Worm (Caenorhabditis elegans) whole organism, L2 larva: Measurements from ENCODE around the gene sqv-2.

Source experiments
- C34F6.9 ChIP-seq: fragments of 150-350 bp; optimal IDR thresholded peaks from 2 replicates; lab custom pipeline; 2014; ENCODE audit warnings: missing biosample characterization, missing genetic modification characterization
- F13H6.1 ChIP-seq: sonication (generic microtip); optimal IDR thresholded peaks from 2 replicates; lab custom pipeline; 2016; ENCODE audit warnings: missing genetic modification characterization, missing compliant biosample characterization
- R02D3.7 ChIP-seq: fragments of 150-350 bp; optimal IDR thresholded peaks from 2 replicates; lab custom pipeline; 2014; ENCODE audit warnings: missing biosample characterization, missing genetic modification characterization
- Y55F3AM.14 ChIP-seq: fragments of 200-800 bp; sonication (Bioruptor generic); optimal IDR thresholded peaks from 2 replicates; lab custom pipeline; 2018; ENCODE audit warnings: mild to moderate bottlenecking, missing genetic modification characterization, missing compliant biosample characterization
- aly-2 ChIP-seq: fragments of 150-350 bp; optimal IDR thresholded peaks from 2 replicates; lab custom pipeline; 2014; ENCODE audit warnings: missing biosample characterization, missing genetic modification characterization
- blmp-1 ChIP-seq: sonication (generic microtip); optimal IDR thresholded peaks from 2 replicates; lab custom pipeline; 2017; ENCODE audit warnings: missing genetic modification characterization, mild to moderate bottlenecking, missing compliant biosample characterization, antibody characterized with exemption, moderate library complexity; ENCODE audit not compliant: insufficient read depth
- ceh-16 ChIP-seq: fragments of 150-350 bp; optimal IDR thresholded peaks from 2 replicates; lab custom pipeline; 2014; ENCODE audit warnings: missing biosample characterization, missing genetic modification characterization
- crh-2 ChIP-seq: sonication (generic microtip); optimal IDR thresholded peaks from 2 replicates; lab custom pipeline; 2017; ENCODE audit warnings: missing biosample characterization, missing genetic modification characterization
- dmd-4 ChIP-seq: sonication (generic microtip); optimal IDR thresholded peaks from 2 replicates; lab custom pipeline; 2017; ENCODE audit warnings: missing biosample characterization, missing genetic modification characterization
- egl-27 ChIP-seq: sonication (generic microtip); optimal IDR thresholded peaks from 3 replicates; lab custom pipeline; 2017; ENCODE audit warnings: missing biosample characterization, missing genetic modification reagents, missing genetic modification characterization
- elt-3 ChIP-seq: sonication (generic microtip); optimal IDR thresholded peaks from 2 replicates; lab custom pipeline; 2017; ENCODE audit warnings: missing biosample characterization, missing genetic modification characterization
- fos-1 ChIP-seq: fragments of 150-350 bp; optimal IDR thresholded peaks from 2 replicates; lab custom pipeline; 2014; ENCODE audit warnings: missing biosample characterization, missing genetic modification characterization
- gmeb-1 ChIP-seq: fragments of 150-350 bp; optimal IDR thresholded peaks from 2 replicates; lab custom pipeline; 2014; ENCODE audit warnings: missing biosample characterization, missing genetic modification characterization
- lin-11 ChIP-seq: fragments of 150-350 bp; sonication (generic microtip); optimal IDR thresholded peaks from 2 replicates; lab custom pipeline; 2014; ENCODE audit warnings: missing biosample characterization, missing genetic modification characterization, inconsistent platforms, mixed read lengths
- lin-13 ChIP-seq: fragments of 150-350 bp; optimal IDR thresholded peaks from 2 replicates; lab custom pipeline; 2014; ENCODE audit warnings: missing biosample characterization, missing genetic modification reagents, missing genetic modification characterization
- lin-39 ChIP-seq: fragments of 150-350 bp; optimal IDR thresholded peaks from 2 replicates; lab custom pipeline; 2014; ENCODE audit warnings: missing biosample characterization, missing genetic modification reagents, missing genetic modification characterization
- lsy-2 ChIP-seq, 2 experiments: fragments of 150-350 bp in 1 of 2; sonication (generic microtip) in 1 of 2; optimal IDR thresholded peaks; 2 replicates each; lab custom pipeline; 2014 to 2017; ENCODE audit warnings: missing biosample characterization in 2 of 2, missing genetic modification characterization in 2 of 2
- mab-5 ChIP-seq: fragments of 150-350 bp; optimal IDR thresholded peaks from 2 replicates; lab custom pipeline; 2014; ENCODE audit warnings: missing biosample characterization, missing genetic modification characterization
- mdl-1 ChIP-seq, 2 experiments: fragments of 150-350 bp in 1 of 2; sonication (generic microtip) in 1 of 2; optimal IDR thresholded peaks; 2 replicates each; lab custom pipeline; 2017; ENCODE audit warnings: missing biosample characterization in 2 of 2, missing genetic modification characterization in 2 of 2
- nhr-11 ChIP-seq: fragments of 150-350 bp; optimal IDR thresholded peaks from 2 replicates; lab custom pipeline; 2014; ENCODE audit warnings: missing biosample characterization, missing genetic modification characterization
- nhr-12 ChIP-seq: fragments of 150-350 bp; optimal IDR thresholded peaks from 2 replicates; lab custom pipeline; 2014; ENCODE audit warnings: missing biosample characterization, missing genetic modification characterization
- nhr-129 ChIP-seq: fragments of 150-350 bp; optimal IDR thresholded peaks from 2 replicates; lab custom pipeline; 2014; ENCODE audit warnings: missing biosample characterization, missing genetic modification characterization
- nhr-21 ChIP-seq: fragments of 150-350 bp; optimal IDR thresholded peaks from 2 replicates; lab custom pipeline; 2014; ENCODE audit warnings: missing biosample characterization, missing genetic modification characterization
- nhr-23 ChIP-seq: fragments of 150-350 bp; optimal IDR thresholded peaks from 2 replicates; lab custom pipeline; 2014; ENCODE audit warnings: missing biosample characterization, missing genetic modification reagents, missing genetic modification characterization
- nhr-237 ChIP-seq: fragments of 150-350 bp; optimal IDR thresholded peaks from 2 replicates; lab custom pipeline; 2014; ENCODE audit warnings: missing biosample characterization, missing genetic modification characterization
- nhr-25 ChIP-seq: fragments of 150-350 bp; sonication (generic microtip); optimal IDR thresholded peaks from 3 replicates; lab custom pipeline; 2014; ENCODE audit warnings: missing biosample characterization, missing genetic modification characterization
- peb-1 ChIP-seq: fragments of 150-350 bp; optimal IDR thresholded peaks from 2 replicates; lab custom pipeline; 2014; ENCODE audit warnings: missing biosample characterization, missing genetic modification characterization
- skn-1 ChIP-seq: sonication (generic microtip); optimal IDR thresholded peaks from 2 replicates; lab custom pipeline; 2017; ENCODE audit warnings: missing biosample characterization, missing genetic modification characterization
- sma-3 ChIP-seq: sonication (generic microtip); optimal IDR thresholded peaks from 2 replicates; lab custom pipeline; 2016; ENCODE audit warnings: missing genetic modification reagents, missing genetic modification characterization, missing compliant biosample characterization
- sma-9 ChIP-seq, 2 experiments: fragments of 150-350 bp in 1 of 2; sonication (generic microtip) in 1 of 2; optimal IDR thresholded peaks; 2 replicates each; lab custom pipeline; 2014 to 2016; ENCODE audit warnings: missing genetic modification characterization in 2 of 2, mild to moderate bottlenecking in 1 of 2, missing biosample characterization in 1 of 2, missing compliant biosample characterization in 1 of 2, missing genetic modification reagents in 1 of 2, moderate library complexity in 1 of 2
- snpc-4 ChIP-seq: fragments of 150-350 bp; optimal IDR thresholded peaks from 2 replicates; lab custom pipeline; 2014; ENCODE audit warnings: missing biosample characterization, missing genetic modification characterization
- unc-62 ChIP-seq: fragments of 150-350 bp; optimal IDR thresholded peaks from 2 replicates; lab custom pipeline; 2014; ENCODE audit warnings: missing biosample characterization, missing genetic modification reagents, missing genetic modification characterization
- zag-1 ChIP-seq: fragments of 150-350 bp; optimal IDR thresholded peaks from 2 replicates; lab custom pipeline; 2014; ENCODE audit warnings: missing biosample characterization, missing genetic modification characterization
- ztf-4 ChIP-seq: fragments of 150-350 bp; optimal IDR thresholded peaks from 2 replicates; lab custom pipeline; 2014; ENCODE audit warnings: missing biosample characterization, missing genetic modification characterization

sqv-2 gene

ce11 chrII:2859873-2860821, 34.0 kb downstream of the sqv-2 start:
- no peak for TF ChIP-seq nhr-11
- no peak for TF ChIP-seq mdl-1 (tag; optimal IDR thresholded peaks at IDR 0.05; lab: Kevin White, UChicago)
- no peak for TF ChIP-seq crh-2 (tag; lab: Kevin White, UChicago)
- peak; percentile 16 for TF ChIP-seq nhr-21 (tag; lab: Kevin White, UChicago)
- no peak for TF ChIP-seq sma-3 (GFP tag; lab: Kevin White, UChicago)
- peak; percentile 2 for TF ChIP-seq nhr-129 (tag; lab: Kevin White, UChicago)
- TF ChIP-seq, all 48 proteins: peak for 2

- no peak for TF ChIP-seq C34F6.9
- no peak for TF ChIP-seq nhr-25 (tag; lab: Kevin White, UChicago)
- no peak for TF ChIP-seq aly-2 (tag; lab: Kevin White, UChicago)
- TF ChIP-seq lin-11 (tag; lab: Kevin White, UChicago) = no peak
- TF ChIP-seq peb-1 = no peak
- no peak for TF ChIP-seq zag-1 (tag; lab: Kevin White, UChicago)
- no peak for TF ChIP-seq lin-13 (GFP tag; lab: Kevin White, UChicago)
- no peak for TF ChIP-seq nhr-12 (tag; lab: Kevin White, UChicago)
- TF ChIP-seq ztf-4 (tag; lab: Kevin White, UChicago) = no peak
- TF ChIP-seq snpc-4 (tag; lab: Kevin White, UChicago) = no peak
- no peak for TF ChIP-seq sma-3 (GFP tag; lab: Kevin White, UChicago)
- TF ChIP-seq unc-62 (GFP tag; lab: Kevin White, UChicago) = no peak
- TF ChIP-seq egl-27 (tag; lab: Kevin White, UChicago) = no peak
- no peak for TF ChIP-seq gmeb-1
- TF ChIP-seq ceh-16 = no peak
- no peak for TF ChIP-seq skn-1 (tag; lab: Kevin White, UChicago)
- TF ChIP-seq lsy-2 (tag; optimal IDR thresholded peaks at IDR 0.05; lab: Kevin White, UChicago) = no peak
These were observed 34.9 kb downstream of the sqv-2 start for ce11 chrII:2859315-2859714.

- peak; percentile 20 for TF ChIP-seq sma-9 (GFP tag; optimal IDR thresholded peaks at IDR 0.05; lab: Kevin White, UChicago)
- no peak for TF ChIP-seq sma-9 (tag; optimal IDR thresholded peaks at IDR 0.05; lab: Kevin White, UChicago)
- TF ChIP-seq nhr-12 (tag; lab: Kevin White, UChicago) = no peak
These were observed 35.3 kb downstream of the sqv-2 start for ce11 chrII:2858851-2859250.

- TF ChIP-seq R02D3.7 (tag; lab: Kevin White, UChicago) (no peak), nhr-237 (tag; lab: Kevin White, UChicago) (no peak), F13H6.1 (no peak), lsy-2 (tag; optimal IDR thresholded peaks at IDR 0.05; lab: Kevin White, UChicago) (no peak), nhr-21 (tag; lab: Kevin White, UChicago) (peak; percentile 35), nhr-25 (tag; lab: Kevin White, UChicago) (peak; percentile 67), elt-3 (tag; lab: Kevin White, UChicago) (no peak), ceh-16 (peak; percentile 53), sma-9 (GFP tag; optimal IDR thresholded peaks at IDR 0.05; lab: Kevin White, UChicago) (peak; percentile 8), sma-9 (tag; optimal IDR thresholded peaks at IDR 0.05; lab: Kevin White, UChicago) (no peak), nhr-11 (no peak), blmp-1 (tag; lab: Kevin White, UChicago) (peak; percentile 6)
These were observed 36.6 kb downstream of the sqv-2 start for ce11 chrII:2857559-2857958.

- TF ChIP-seq mab-5 (tag; lab: Kevin White, UChicago) = no peak
- TF ChIP-seq fos-1 (tag; lab: Kevin White, UChicago) = peak; percentile 7
These were observed 38.1 kb downstream of the sqv-2 start for ce11 chrII:2856114-2856513.

ce11 chrII:2854794-2855193, 39.4 kb downstream of the sqv-2 start:
- no peak for TF ChIP-seq nhr-11
- no peak for TF ChIP-seq mab-5 (tag; lab: Kevin White, UChicago)
- no peak for TF ChIP-seq aly-2 (tag; lab: Kevin White, UChicago)
- TF ChIP-seq F13H6.1 = peak; percentile 12
- TF ChIP-seq ztf-4 (tag; lab: Kevin White, UChicago) = no peak
- TF ChIP-seq sma-3 (GFP tag; lab: Kevin White, UChicago) = peak; percentile 6
- no peak for TF ChIP-seq dmd-4 (tag; lab: Kevin White, UChicago)
- TF ChIP-seq nhr-23 (tag; lab: Kevin White, UChicago) = no peak
- no peak for TF ChIP-seq fos-1 (tag; lab: Kevin White, UChicago)
- TF ChIP-seq Y55F3AM.14 (GFP tag; lab: Kevin White, UChicago) = no peak
- peak; percentile 25 for TF ChIP-seq nhr-129 (tag; lab: Kevin White, UChicago)
- peak; percentile 63 for TF ChIP-seq nhr-25 (tag; lab: Kevin White, UChicago)
- TF ChIP-seq lin-39 (tag; lab: Kevin White, UChicago) = no peak
- TF ChIP-seq blmp-1 (tag; lab: Kevin White, UChicago) = peak; percentile 12
- no peak for TF ChIP-seq elt-3 (tag; lab: Kevin White, UChicago)
